Worm (Caenorhabditis elegans) whole organism, L4 larva: Measurements from ENCODE around the gene ucp-4.

Experiments
- F10B5.3 ChIP-seq: sonication (generic microtip); optimal IDR thresholded peaks from 2 replicates; lab custom pipeline; 2016; ENCODE audit warnings: mild to moderate bottlenecking, missing genetic modification characterization, missing compliant biosample characterization
- F49E8.2 ChIP-seq: sonication (generic microtip); optimal IDR thresholded peaks from 2 replicates; lab custom pipeline; 2016; ENCODE audit warnings: missing compliant biosample characterization, mild to moderate bottlenecking, missing genetic modification characterization, borderline replicate concordance
- R02D3.7 ChIP-seq: fragments of 150-350 bp; sonication (generic microtip); optimal IDR thresholded peaks from 3 replicates; lab custom pipeline; 2014; ENCODE audit warnings: missing biosample characterization, missing genetic modification characterization
- T26A8.4 ChIP-seq: fragments of 200-800 bp; sonication (Bioruptor generic); IDR thresholded peaks from 2 replicates; pipeline ENCODE4 v1.3.6; 2022; ENCODE audit warnings: missing genetic modification characterization, missing compliant biosample characterization
- Y48G9A.11 ChIP-seq: fragments of 200-800 bp; sonication (Bioruptor generic); IDR thresholded peaks from 2 replicates; pipeline ENCODE4 v1.3.6; 2022; ENCODE audit warnings: missing genetic modification reagents, missing genetic modification characterization, missing compliant biosample characterization
- Y5F2A.4 ChIP-seq: fragments of 200-800 bp; sonication (Bioruptor generic); optimal IDR thresholded peaks from 2 replicates; lab custom pipeline; 2018; ENCODE audit warnings: mild to moderate bottlenecking, missing genetic modification characterization, missing compliant biosample characterization
- ZK337.2 ChIP-seq: fragments of 200-800 bp; sonication (Bioruptor generic); IDR thresholded peaks from 2 replicates; pipeline ENCODE4 v1.3.6; 2022; ENCODE audit warnings: missing genetic modification reagents, missing genetic modification characterization, missing compliant biosample characterization
- ZK546.5 ChIP-seq, 2 experiments: sonication (generic microtip); optimal IDR thresholded peaks; 2 replicates each; lab custom pipeline; 2017; ENCODE audit warnings: missing biosample characterization in 2 of 2, missing genetic modification characterization in 2 of 2
- aha-1 ChIP-seq: fragments of 150-350 bp; peaks from one replicate; lab custom pipeline; 2014; ENCODE audit warnings: missing biosample characterization, missing genetic modification characterization
- aly-2 ChIP-seq: sonication (generic microtip); optimal IDR thresholded peaks from 2 replicates; lab custom pipeline; 2018; ENCODE audit warnings: missing biosample characterization, missing genetic modification characterization
- arid-1 ChIP-seq: fragments of 200-800 bp; sonication (Bioruptor generic); conservative IDR thresholded peaks from 2 replicates; pipeline ENCODE4 v1.3.6; 2022; ENCODE audit warnings: missing genetic modification reagents, missing genetic modification characterization, missing compliant biosample characterization
- attf-4 ChIP-seq: sonication (generic microtip); optimal IDR thresholded peaks from 3 replicates; lab custom pipeline; 2017; ENCODE audit warnings: missing biosample characterization, missing genetic modification characterization
- ceh-44 ChIP-seq: fragments of 200-800 bp; sonication (Bioruptor generic); IDR thresholded peaks from 2 replicates; pipeline ENCODE4 v1.3.6; 2022; ENCODE audit warnings: missing genetic modification reagents, missing genetic modification characterization, missing compliant biosample characterization
- ceh-62 ChIP-seq: sonication (generic microtip); optimal IDR thresholded peaks from 2 replicates; lab custom pipeline; 2017; ENCODE audit warnings: missing biosample characterization, missing genetic modification characterization
- ceh-82 ChIP-seq: sonication (generic microtip); optimal IDR thresholded peaks from 2 replicates; lab custom pipeline; 2017; ENCODE audit warnings: missing biosample characterization, missing genetic modification characterization
- dmd-6 ChIP-seq: fragments of 200-800 bp; sonication (Bioruptor generic); IDR thresholded peaks from 2 replicates; pipeline ENCODE4 v1.3.6; 2022; ENCODE audit warnings: missing genetic modification reagents, missing genetic modification characterization, missing compliant biosample characterization
- dmd-9 ChIP-seq: fragments of 200-800 bp; sonication (Bioruptor generic); IDR thresholded peaks from 2 replicates; pipeline ENCODE4 v1.3.6; 2022; ENCODE audit warnings: missing genetic modification reagents, missing genetic modification characterization, missing compliant biosample characterization
- dpl-1 ChIP-seq: fragments of 150-350 bp; optimal IDR thresholded peaks from 2 replicates; lab custom pipeline; 2014; ENCODE audit warnings: missing biosample characterization, missing genetic modification reagents, missing genetic modification characterization
- duxl-1 ChIP-seq: sonication (generic microtip); optimal IDR thresholded peaks from 2 replicates; lab custom pipeline; 2016; ENCODE audit warnings: mild to moderate bottlenecking, missing genetic modification characterization, moderate library complexity, missing compliant biosample characterization; ENCODE audit not compliant: poor library complexity
- dve-1 ChIP-seq: sonication (generic microtip); optimal IDR thresholded peaks from 2 replicates; lab custom pipeline; 2017; ENCODE audit warnings: antibody characterized with exemption, mild to moderate bottlenecking, missing genetic modification characterization, missing compliant biosample characterization; ENCODE audit not compliant: insufficient read depth
- egl-27 ChIP-seq: sonication (generic microtip); optimal IDR thresholded peaks from 3 replicates; lab custom pipeline; 2017; ENCODE audit warnings: missing biosample characterization, missing genetic modification reagents, missing genetic modification characterization
- fkh-10 ChIP-seq: fragments of 150-350 bp; optimal IDR thresholded peaks from 2 replicates; lab custom pipeline; 2014; ENCODE audit warnings: missing biosample characterization, missing genetic modification reagents, missing genetic modification characterization
- hlh-11 ChIP-seq: fragments of 200-800 bp; sonication (Bioruptor generic); optimal IDR thresholded peaks from 2 replicates; lab custom pipeline; 2018; ENCODE audit warnings: mild to moderate bottlenecking, missing genetic modification characterization, missing compliant biosample characterization
- hmg-1.1 ChIP-seq: fragments of 200-800 bp; sonication (Bioruptor generic); IDR thresholded peaks from 2 replicates; pipeline ENCODE4 v1.3.6; 2022; ENCODE audit warnings: missing genetic modification reagents, missing genetic modification characterization, missing compliant biosample characterization
- jun-1 ChIP-seq: fragments of 150-350 bp; optimal IDR thresholded peaks from 2 replicates; lab custom pipeline; 2014; ENCODE audit warnings: missing biosample characterization, missing genetic modification reagents, missing genetic modification characterization
- lim-7 ChIP-seq: fragments of 200-800 bp; sonication (Bioruptor generic); IDR thresholded peaks from 2 replicates; pipeline ENCODE4 v1.3.6; 2022; ENCODE audit warnings: missing genetic modification characterization, missing compliant biosample characterization
- lin-15B ChIP-seq: fragments of 150-350 bp; sonication (generic microtip); optimal IDR thresholded peaks from 3 replicates; lab custom pipeline; 2014; ENCODE audit warnings: missing biosample characterization, missing genetic modification characterization
- lir-3 ChIP-seq: sonication (generic microtip); optimal IDR thresholded peaks from 2 replicates; lab custom pipeline; 2016; ENCODE audit warnings: mild to moderate bottlenecking, missing genetic modification characterization, missing compliant biosample characterization
- lsy-2 ChIP-seq, 2 experiments: fragments of 150-350 bp in 1 of 2; sonication (generic microtip) in 1 of 2; optimal IDR thresholded peaks; 2 replicates each; lab custom pipeline; 2014 to 2017; ENCODE audit warnings: missing biosample characterization in 2 of 2, missing genetic modification characterization in 2 of 2
- madf-5 ChIP-seq, 2 experiments: fragments of 200-800 bp; sonication (Bioruptor generic); IDR thresholded peaks; 2 replicates each; pipeline ENCODE4 v1.3.6; 2022; ENCODE audit warnings: missing compliant biosample characterization in 2 of 2, missing genetic modification characterization in 2 of 2
- madf-9 ChIP-seq: fragments of 200-800 bp; sonication (Bioruptor generic); conservative IDR thresholded peaks from 2 replicates; pipeline ENCODE4 v1.3.6; 2022; ENCODE audit warnings: missing genetic modification reagents, missing genetic modification characterization, missing compliant biosample characterization
- mep-1 ChIP-seq: fragments of 150-350 bp; sonication (generic microtip); optimal IDR thresholded peaks from 3 replicates; lab custom pipeline; 2014; ENCODE audit warnings: missing biosample characterization, missing genetic modification characterization
- mes-2 ChIP-seq: sonication (generic microtip); optimal IDR thresholded peaks from 2 replicates; lab custom pipeline; 2016; ENCODE audit warnings: missing genotype, mild to moderate bottlenecking, missing genetic modification characterization, missing compliant biosample characterization; ENCODE audit not compliant: poor library complexity, severe bottlenecking
- mxl-2 ChIP-seq: fragments of 200-800 bp; sonication (Bioruptor generic); conservative IDR thresholded peaks from 2 replicates; pipeline ENCODE4 v1.3.6; 2022; ENCODE audit warnings: missing genetic modification reagents, missing genetic modification characterization, missing compliant biosample characterization
- nhr-102 ChIP-seq: sonication (generic microtip); optimal IDR thresholded peaks from 2 replicates; lab custom pipeline; 2016; ENCODE audit warnings: mild to moderate bottlenecking, missing genetic modification characterization, moderate library complexity, missing compliant biosample characterization
- nhr-11 ChIP-seq: fragments of 150-350 bp; optimal IDR thresholded peaks from 2 replicates; lab custom pipeline; 2014; ENCODE audit warnings: missing biosample characterization, missing genetic modification characterization
- nhr-48 ChIP-seq: sonication (generic microtip); optimal IDR thresholded peaks from 2 replicates; lab custom pipeline; 2016; ENCODE audit warnings: mild to moderate bottlenecking, missing genetic modification characterization, missing compliant biosample characterization
- nhr-6 ChIP-seq: fragments of 150-350 bp; optimal IDR thresholded peaks from 2 replicates; lab custom pipeline; 2014; ENCODE audit warnings: missing biosample characterization, missing genetic modification characterization
- pha-4 ChIP-seq, 2 experiments: fragments of 150-350 bp in 1 of 2; fragments of 200-800 bp in 1 of 2; sonication (Bioruptor generic) in 1 of 2; IDR thresholded peaks in 1 of 2; optimal IDR thresholded peaks in 1 of 2; 2 replicates each; pipeline versions ENCODE4 v1.3.6 to Lab custom; 2014 to 2022; ENCODE audit warnings: missing genetic modification characterization in 2 of 2, missing genetic modification reagents in 2 of 2, missing biosample characterization in 1 of 2, missing compliant biosample characterization in 1 of 2
- php-3 ChIP-seq: fragments of 200-800 bp; sonication (Bioruptor generic); IDR thresholded peaks from 2 replicates; pipeline ENCODE4 v1.3.6; 2022; ENCODE audit warnings: missing genetic modification reagents, missing genetic modification characterization, missing compliant biosample characterization
- saeg-2 ChIP-seq: fragments of 200-800 bp; sonication (Bioruptor generic); IDR thresholded peaks from 2 replicates; pipeline ENCODE4 v1.3.6; 2022; ENCODE audit warnings: missing genetic modification reagents, missing genetic modification characterization, missing compliant biosample characterization
- snpc-1.2 ChIP-seq: fragments of 200-800 bp; sonication (Bioruptor generic); IDR thresholded peaks from 2 replicates; pipeline ENCODE4 v1.3.6; 2022; ENCODE audit warnings: missing genetic modification reagents, missing genetic modification characterization, missing compliant biosample characterization
- spr-1 ChIP-seq: sonication (generic microtip); optimal IDR thresholded peaks from 2 replicates; lab custom pipeline; 2016; ENCODE audit warnings: mild to moderate bottlenecking, missing genetic modification characterization, missing compliant biosample characterization
- tra-1 ChIP-seq: fragments of 200-800 bp; sonication (Bioruptor generic); IDR thresholded peaks from 2 replicates; pipeline ENCODE4 v1.3.6; 2022; ENCODE audit warnings: missing genetic modification reagents, missing genetic modification characterization, missing compliant biosample characterization
- vab-7 ChIP-seq: fragments of 200-800 bp; sonication (Bioruptor generic); IDR thresholded peaks from 2 replicates; pipeline ENCODE4 v1.3.6; 2022; ENCODE audit warnings: missing genetic modification reagents, missing genetic modification characterization, missing compliant biosample characterization
- ztf-11 ChIP-seq: fragments of 150-350 bp; optimal IDR thresholded peaks from 2 replicates; lab custom pipeline; 2014; ENCODE audit warnings: missing biosample characterization, missing genetic modification characterization

ucp-4 gene

ce11 chrV:9342965-9343628, 9.0 kb downstream of the ucp-4 start (continued):
- TF ChIP-seq T26A8.4 (GFP tag; lab: Robert Waterston, UW) (peak; percentile 91; the same call in 1 of the 2 replicates), dve-1 (peak; percentile 9), Y5F2A.4 (GFP tag; lab: Kevin White, UChicago) (no peak), lim-7 (GFP tag; lab: Robert Waterston, UW) (peak; percentile 69), dpl-1 (GFP tag; lab: Kevin White, UChicago) (no peak), saeg-2 (GFP tag; lab: Robert Waterston, UW) (peak; percentile 79; the same call in 1 of the 2 replicates), tra-1 (0 out of 2 replicates have a peak, but pooled peaks have one; percentile 25), ztf-11 (no peak), fkh-10 (GFP tag; lab: Kevin White, UChicago) (no peak), attf-4 (tag; lab: Kevin White, UChicago) (no peak), F49E8.2 (no peak), aly-2 (tag; lab: Kevin White, UChicago) (no peak), dmd-6 (peak; percentile 28; the same call in 1 of the 2 replicates), pha-4 (GFP tag; IDR thresholded peaks at IDR 0.05; lab: Robert Waterston, UW) (peak; percentile 58; the same call in 1 of the 2 replicates), pha-4 (tag; optimal IDR thresholded peaks at IDR 0.05; lab: Kevin White, UChicago) (no peak), php-3 (GFP tag; lab: Robert Waterston, UW) (peak; percentile 52; the same call in 1 of the 2 replicates), mes-2 (tag; lab: Kevin White, UChicago) (no peak), nhr-102 (tag; lab: Kevin White, UChicago) (no peak), ceh-62 (no peak), spr-1 (tag; lab: Kevin White, UChicago) (no peak), nhr-11 (tag; lab: Kevin White, UChicago) (no peak), Y48G9A.11 (GFP tag; lab: Robert Waterston, UW) (peak; percentile 75), R02D3.7 (tag; lab: Kevin White, UChicago) (no peak), ZK546.5 (tag; optimal IDR thresholded peaks at IDR 0.05; lab: Kevin White, UChicago) (no peak), lin-15B (no peak), ceh-82 (tag; lab: Kevin White, UChicago) (no peak), snpc-1.2 (GFP tag; lab: Robert Waterston, UW) (peak; percentile 69), ZK337.2 (no peak), hmg-1.1 (GFP tag; lab: Robert Waterston, UW) (peak; percentile 59), egl-27 (tag; lab: Kevin White, UChicago) (no peak), nhr-48 (tag; lab: Kevin White, UChicago) (no peak), jun-1 (tag; lab: Kevin White, UChicago) (no peak), F10B5.3 (tag; lab: Kevin White, UChicago) (no peak), vab-7 (peak; percentile 69), duxl-1 (no peak), arid-1 (GFP tag; lab: Robert Waterston, UW) (peak; percentile 48; the same call in 1 of the 2 replicates)

- TF ChIP-seq saeg-2 (GFP tag; lab: Robert Waterston, UW) (peak; percentile 95), ztf-11 (no peak), lsy-2 (tag; optimal IDR thresholded peaks at IDR 0.05; lab: Kevin White, UChicago) (peak; percentile 91 to 93), madf-5 (GFP tag; IDR thresholded peaks at IDR 0.05; lab: Robert Waterston, UW) (peak; percentile 48 to 90; a peak in 1 of 4 replicates), dmd-6 (peak; percentile 99), mep-1 (tag; lab: Kevin White, UChicago) (peak; percentile 98), lin-15B (peak; percentile 58), aha-1 (tag; lab: Kevin White, UChicago) (peak; percentile 100), dmd-9 (GFP tag; lab: Robert Waterston, UW) (peak; percentile 60; the same call in 1 of the 2 replicates), madf-9 (peak; percentile 98), ZK337.2 (no peak), nhr-6 (peak; percentile 95), F10B5.3 (tag; lab: Kevin White, UChicago) (peak; percentile 53), ceh-44 (GFP tag; lab: Robert Waterston, UW) (no peak), Y48G9A.11 (GFP tag; lab: Robert Waterston, UW) (peak; percentile 93), hlh-11 (tag; lab: Kevin White, UChicago) (peak; percentile 100), lir-3 (tag; lab: Kevin White, UChicago) (peak; percentile 51), mxl-2 (peak; percentile 77; the same call in 1 of the 2 replicates)
Observed at ce11 chrV:9343629-9344624, 9.8 kb downstream of the ucp-4 start, which contains the start of gene tos-1. Gene tos-1 (minus strand): TSS chrV:9344203.
